Fruit fly (Drosophila melanogaster) whole organism, embryonic: ENCODE measurements around the gene thoc7.
A peak's percentile ranks its signal among the peaks of the same experiment; 100 is the strongest.

Source experiments
- BEAF-32 ChIP-seq: fragments of 200-800 bp; sonication (Bioruptor generic); optimal IDR thresholded peaks from 3 replicates; lab custom pipeline; 2017; ENCODE audit warnings: missing biosample characterization, missing genetic modification characterization, mild to moderate bottlenecking, moderate library complexity, missing genetic modification reagents
- Bdp1 ChIP-seq: fragments of 200-800 bp; sonication (Bioruptor generic); optimal IDR thresholded peaks from 3 replicates; lab custom pipeline; 2016; ENCODE audit warnings: missing biosample characterization, missing genetic modification characterization
- Blimp-1 ChIP-seq: fragments of 200-800 bp; sonication (Bioruptor generic); optimal IDR thresholded peaks from 3 replicates; lab custom pipeline; 2018; ENCODE audit warnings: missing biosample characterization, missing genetic modification characterization, mild to moderate bottlenecking, moderate library complexity, missing genetic modification reagents
- Bteb2 ChIP-seq: fragments of 200-800 bp; sonication (Bioruptor generic); optimal IDR thresholded peaks from 2 replicates; lab custom pipeline; 2016; ENCODE audit warnings: missing biosample characterization, missing genetic modification characterization
- CG10431 ChIP-seq: fragments of 200-800 bp; sonication (Bioruptor generic); optimal IDR thresholded peaks from 3 replicates; lab custom pipeline; 2018; ENCODE audit warnings: missing biosample characterization, mild to moderate bottlenecking, missing genetic modification characterization
- CG12659 ChIP-seq: fragments of 200-800 bp; sonication (Bioruptor generic); optimal IDR thresholded peaks from 3 replicates; lab custom pipeline; 2017; ENCODE audit warnings: mild to moderate bottlenecking, missing biosample characterization, missing genetic modification reagents, missing genetic modification characterization
- CG12769 ChIP-seq: fragments of 200-800 bp; sonication (Bioruptor generic); optimal IDR thresholded peaks from 2 replicates; lab custom pipeline; 2019; ENCODE audit warnings: missing biosample characterization, mild to moderate bottlenecking, missing genetic modification characterization, moderate library complexity
- CG13894 ChIP-seq: fragments of 200-800 bp; sonication (Bioruptor generic); optimal IDR thresholded peaks from 3 replicates; lab custom pipeline; 2018; ENCODE audit warnings: missing biosample characterization, mild to moderate bottlenecking, missing genetic modification characterization, moderate library complexity
- CG15479 ChIP-seq: fragments of 200-800 bp; sonication (Bioruptor generic); optimal IDR thresholded peaks from 3 replicates; lab custom pipeline; 2019; ENCODE audit warnings: missing biosample characterization, mild to moderate bottlenecking, missing genetic modification characterization, moderate library complexity
- CG1647 ChIP-seq: fragments of 200-800 bp; sonication (Bioruptor generic); optimal IDR thresholded peaks from 3 replicates; lab custom pipeline; 2016; ENCODE audit warnings: missing biosample characterization, missing genetic modification characterization
- CG30403 ChIP-seq: fragments of 200-800 bp; sonication (Bioruptor generic); optimal IDR thresholded peaks from 3 replicates; lab custom pipeline; 2016; ENCODE audit warnings: missing biosample characterization, missing genetic modification characterization
- CG3065 ChIP-seq: fragments of 200-800 bp; sonication (Bioruptor generic); optimal IDR thresholded peaks from 2 replicates; lab custom pipeline; 2016; ENCODE audit warnings: missing biosample characterization, missing genetic modification characterization
- CG34376 ChIP-seq: fragments of 200-800 bp; sonication (Bioruptor generic); optimal IDR thresholded peaks from 2 replicates; lab custom pipeline; 2018; ENCODE audit warnings: missing biosample characterization, mild to moderate bottlenecking, missing genetic modification characterization
- CG43689 ChIP-seq: fragments of 200-800 bp; sonication (Bioruptor generic); IDR thresholded peaks from 2 replicates; pipeline ENCODE4 v1.3.6; 2022; ENCODE audit warnings: missing biosample characterization, missing genetic modification characterization
- CG6654 ChIP-seq: fragments of 200-800 bp; sonication (Bioruptor generic); optimal IDR thresholded peaks from 2 replicates; lab custom pipeline; 2017; ENCODE audit warnings: missing biosample characterization, mild to moderate bottlenecking, missing genetic modification characterization
- CG7556 ChIP-seq: fragments of 200-800 bp; sonication (Bioruptor generic); optimal IDR thresholded peaks from 2 replicates; lab custom pipeline; 2017; ENCODE audit warnings: missing biosample characterization, mild to moderate bottlenecking, missing genetic modification characterization
- CG8281 ChIP-seq: fragments of 200-800 bp; sonication (Bioruptor generic); optimal IDR thresholded peaks from 2 replicates; lab custom pipeline; 2018; ENCODE audit warnings: missing biosample characterization, mild to moderate bottlenecking, missing genetic modification characterization, moderate library complexity
- CG8944 ChIP-seq: fragments of 200-800 bp; sonication (Bioruptor generic); optimal IDR thresholded peaks from 3 replicates; lab custom pipeline; 2016; ENCODE audit warnings: missing biosample characterization, missing genetic modification characterization
- CG9609 ChIP-seq: fragments of 200-800 bp; sonication (Bioruptor generic); optimal IDR thresholded peaks from 3 replicates; lab custom pipeline; 2016; ENCODE audit warnings: missing biosample characterization, missing genetic modification characterization
- CG9817 ChIP-seq: fragments of 200-800 bp; sonication (Bioruptor generic); optimal IDR thresholded peaks from 2 replicates; lab custom pipeline; 2018; ENCODE audit warnings: missing biosample characterization, mild to moderate bottlenecking, missing genetic modification characterization, moderate library complexity
- CG9876 ChIP-seq: fragments of 200-800 bp; sonication (Bioruptor generic); optimal IDR thresholded peaks from 2 replicates; lab custom pipeline; 2016; ENCODE audit warnings: missing biosample characterization, missing genetic modification characterization
- Dp ChIP-seq: fragments of 200-800 bp; sonication (Bioruptor generic); optimal IDR thresholded peaks from 2 replicates; lab custom pipeline; 2018; ENCODE audit warnings: missing biosample characterization, mild to moderate bottlenecking, missing genetic modification characterization, moderate library complexity
- Dref ChIP-seq: fragments of 200-800 bp; sonication (Bioruptor generic); IDR thresholded peaks from 2 replicates; pipeline ENCODE4 v1.3.6; 2022; ENCODE audit warnings: missing biosample characterization, missing genetic modification characterization
- ERR ChIP-seq: fragments of 200-800 bp; sonication (Bioruptor generic); optimal IDR thresholded peaks from 2 replicates; lab custom pipeline; 2016; ENCODE audit warnings: missing biosample characterization, missing genetic modification characterization
- Elba2 ChIP-seq: fragments of 200-800 bp; sonication (Bioruptor generic); optimal IDR thresholded peaks from 3 replicates; lab custom pipeline; 2016; ENCODE audit warnings: missing biosample characterization, missing genetic modification characterization
- Ets97D ChIP-seq: fragments of 200-800 bp; sonication (Bioruptor generic); optimal IDR thresholded peaks from 3 replicates; lab custom pipeline; 2016; ENCODE audit warnings: missing biosample characterization, missing genetic modification characterization
- Hey ChIP-seq: fragments of 200-800 bp; sonication (Bioruptor generic); optimal IDR thresholded peaks from 3 replicates; lab custom pipeline; 2018; ENCODE audit warnings: missing biosample characterization, mild to moderate bottlenecking, missing genetic modification characterization
- MTF-1 ChIP-seq: fragments of 200-800 bp; sonication (Bioruptor generic); optimal IDR thresholded peaks from 2 replicates; lab custom pipeline; 2018; ENCODE audit warnings: missing biosample characterization, mild to moderate bottlenecking, missing genetic modification characterization, borderline replicate concordance
- Mes4 ChIP-seq: fragments of 200-800 bp; sonication (Bioruptor generic); optimal IDR thresholded peaks from 2 replicates; lab custom pipeline; 2016; ENCODE audit warnings: missing biosample characterization, missing genetic modification characterization
- NFAT ChIP-seq: fragments of 200-800 bp; sonication (Bioruptor generic); IDR thresholded peaks from 2 replicates; pipeline ENCODE4 v1.3.6; 2022; ENCODE audit warnings: missing biosample characterization, missing genetic modification characterization
- PHDP ChIP-seq: fragments of 200-800 bp; sonication (Bioruptor generic); optimal IDR thresholded peaks from 3 replicates; lab custom pipeline; 2018; ENCODE audit warnings: missing biosample characterization, mild to moderate bottlenecking, missing genetic modification characterization, moderate library complexity
- Stat92E ChIP-seq, 3 experiments: fragments of >200 bp in 2 of 3; fragments of 200-800 bp in 1 of 3; sonication (Bioruptor generic) in 1 of 3; optimal IDR thresholded peaks; 2 replicates each; lab custom pipeline; 2017 to 2019; ENCODE audit warnings: missing biosample characterization in 3 of 3, missing genetic modification characterization in 3 of 3, mild to moderate bottlenecking in 1 of 3, moderate library complexity in 1 of 3
- ac ChIP-seq: fragments of 200-800 bp; sonication (Bioruptor generic); optimal IDR thresholded peaks from 3 replicates; lab custom pipeline; 2017; ENCODE audit warnings: missing biosample characterization, mild to moderate bottlenecking, missing genetic modification characterization
- ap ChIP-seq: fragments of 200-800 bp; sonication (Bioruptor generic); IDR thresholded peaks from 2 replicates; pipeline ENCODE4 v1.3.6; 2022; ENCODE audit warnings: missing biosample characterization, missing genetic modification characterization
- bbx ChIP-seq: fragments of 200-800 bp; sonication (Bioruptor generic); IDR thresholded peaks from 2 replicates; pipeline ENCODE4 v1.3.6; 2022; ENCODE audit warnings: missing biosample characterization, missing genetic modification characterization; ENCODE audit not compliant: partially characterized antibody
- crc ChIP-seq: fragments of 200-800 bp; sonication (Bioruptor generic); optimal IDR thresholded peaks from 2 replicates; lab custom pipeline; 2016; ENCODE audit warnings: missing biosample characterization, missing genetic modification characterization
- exex ChIP-seq: fragments of 200-800 bp; sonication (Bioruptor generic); optimal IDR thresholded peaks from 4 replicates; lab custom pipeline; 2018; ENCODE audit warnings: missing biosample characterization, mild to moderate bottlenecking, missing genetic modification characterization, moderate library complexity
- gsb ChIP-seq: fragments of 200-800 bp; sonication (Bioruptor generic); IDR thresholded peaks from 2 replicates; pipeline ENCODE4 v1.3.6; 2022; ENCODE audit warnings: missing biosample characterization, missing genetic modification characterization
- her ChIP-seq: fragments of 200-800 bp; sonication (Bioruptor generic); optimal IDR thresholded peaks from 2 replicates; lab custom pipeline; 2016; ENCODE audit warnings: missing biosample characterization, missing genetic modification characterization
- ken ChIP-seq: fragments of 200-800 bp; sonication (Bioruptor generic); IDR thresholded peaks from 3 replicates; pipeline ENCODE4 v1.3.6; 2022; ENCODE audit warnings: missing biosample characterization, missing genetic modification characterization
- mld ChIP-seq: fragments of 200-800 bp; sonication (Bioruptor generic); IDR thresholded peaks from 3 replicates; pipeline ENCODE4 v1.3.6; 2022; ENCODE audit warnings: missing biosample characterization, missing genetic modification characterization; ENCODE audit not compliant: partially characterized antibody
- nmo ChIP-seq: fragments of 200-800 bp; sonication (Bioruptor generic); optimal IDR thresholded peaks from 2 replicates; lab custom pipeline; 2018; ENCODE audit warnings: missing biosample characterization, mild to moderate bottlenecking, missing genetic modification characterization, moderate library complexity
- otp ChIP-seq: fragments of 200-800 bp; sonication (Bioruptor generic); IDR thresholded peaks from 3 replicates; pipeline ENCODE4, ENCODE4 v1.3.6; 2022; ENCODE audit warnings: missing biosample characterization, missing genetic modification characterization
- pho ChIP-seq: fragments of 200-800 bp; sonication (Bioruptor generic); optimal IDR thresholded peaks from 2 replicates; lab custom pipeline; 2016; ENCODE audit warnings: missing biosample characterization, missing genetic modification characterization
- pzg ChIP-seq: fragments of 200-800 bp; sonication (Bioruptor generic); optimal IDR thresholded peaks from 3 replicates; lab custom pipeline; 2018; ENCODE audit warnings: missing biosample characterization, mild to moderate bottlenecking, missing genetic modification characterization, moderate library complexity
- ro ChIP-seq: fragments of 200-800 bp; sonication (Bioruptor generic); IDR thresholded peaks from 2 replicates; pipeline ENCODE4 v1.3.6; 2022; ENCODE audit warnings: missing biosample characterization, missing genetic modification characterization
- shn ChIP-seq: fragments of 200-800 bp; sonication (Bioruptor generic); optimal IDR thresholded peaks from 3 replicates; lab custom pipeline; 2016; ENCODE audit warnings: missing biosample characterization, missing genetic modification characterization
- so ChIP-seq: fragments of 200-800 bp; sonication (Bioruptor generic); IDR thresholded peaks from 3 replicates; pipeline ENCODE4 v1.3.6; 2022; ENCODE audit warnings: missing biosample characterization, missing genetic modification characterization
- stwl ChIP-seq: fragments of 200-800 bp; sonication (Bioruptor generic); optimal IDR thresholded peaks from 3 replicates; lab custom pipeline; 2018; ENCODE audit warnings: missing biosample characterization, mild to moderate bottlenecking, missing genetic modification characterization, moderate library complexity
- tio ChIP-seq: fragments of 200-800 bp; sonication (Bioruptor generic); optimal IDR thresholded peaks from 2 replicates; lab custom pipeline; 2017; ENCODE audit warnings: missing biosample characterization, missing genetic modification characterization, inconsistent platforms
- vfl ChIP-seq: fragments of 200-800 bp; sonication (Bioruptor generic); optimal IDR thresholded peaks from 2 replicates; lab custom pipeline; 2016; ENCODE audit warnings: missing biosample characterization, missing genetic modification characterization
- z ChIP-seq: fragments of 200-800 bp; sonication (Bioruptor generic); IDR thresholded peaks from 3 replicates; pipeline ENCODE4 v1.3.6; 2022; ENCODE audit warnings: missing biosample characterization, missing genetic modification characterization

Gene thoc7

DNA sequence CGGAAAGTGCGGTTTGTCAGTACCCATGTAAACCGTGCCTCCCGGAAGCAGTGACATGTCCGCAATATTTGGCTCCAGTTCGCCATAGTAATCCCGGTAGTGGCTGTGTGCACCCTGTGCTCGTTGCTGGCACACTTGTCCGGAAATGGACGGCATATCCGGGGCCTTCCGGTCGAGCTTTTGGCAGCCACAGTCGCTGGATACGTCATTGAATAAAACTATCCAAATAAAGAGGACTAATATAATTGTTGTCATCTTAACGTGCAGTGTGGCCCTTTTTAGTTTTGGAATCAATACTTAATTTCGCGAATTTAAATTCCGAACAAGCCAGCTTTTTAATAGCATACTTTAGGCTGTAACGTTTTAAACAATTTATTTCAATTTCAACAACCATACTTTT lies 36.5 kb downstream of the thoc7 start, which contains the start of gene CG7049 (continued):
- TF ChIP-seq CG9609 (no peak), CG8281 (tag; lab: Kevin White, UChicago) (no peak), ro (GFP tag; lab: Robert Waterston, UW) (no peak), CG7556 (GFP tag; lab: Kevin White, UChicago) (no peak), NFAT (no peak), CG9876 (GFP tag; lab: Kevin White, UChicago) (no peak), Ets97D (peak; percentile 43), Bteb2 (GFP tag; lab: Kevin White, UChicago) (no peak), Stat92E (GFP tag; optimal IDR thresholded peaks at IDR 0.05; lab: Kevin White, UChicago) (peak in 1 of 3 experiments; percentile 18), stwl (tag; lab: Kevin White, UChicago) (peak; percentile 29), PHDP (peak; percentile 12), nmo (GFP tag; lab: Kevin White, UChicago) (no peak), BEAF-32 (peak; percentile 9), Mes4 (no peak), mld (no peak), her (GFP tag; lab: Kevin White, UChicago) (no peak), CG13894 (tag; lab: Kevin White, UChicago) (no peak), CG34376 (GFP tag; lab: Kevin White, UChicago) (no peak), CG12659 (GFP tag; lab: Kevin White, UChicago) (peak; percentile 35), exex (tag; lab: Kevin White, UChicago) (no peak), vfl (no peak), shn (no peak), Dref (GFP tag; lab: Robert Waterston, UW) (no peak), Elba2 (GFP tag; lab: Kevin White, UChicago) (no peak), ken (GFP tag; lab: Robert Waterston, UW) (no peak), CG12769 (tag; lab: Kevin White, UChicago) (no peak), CG15479 (GFP tag; lab: Kevin White, UChicago) (no peak), Blimp-1 (GFP tag; lab: Kevin White, UChicago) (no peak), CG30403 (GFP tag; lab: Kevin White, UChicago) (no peak), CG6654 (GFP tag; lab: Kevin White, UChicago) (no peak), CG8944 (no peak), tio (GFP tag; lab: Kevin White, UChicago) (no peak), CG43689 (no peak), CG9817 (no peak), z (GFP tag; lab: Robert Waterston, UW) (no peak), ap (GFP tag; lab: Robert Waterston, UW) (no peak), CG3065 (GFP tag; lab: Kevin White, UChicago) (no peak), bbx (GFP tag; lab: Robert Waterston, UW) (no peak), crc (GFP tag; lab: Kevin White, UChicago) (no peak), Hey (tag; lab: Kevin White, UChicago) (no peak), CG1647 (GFP tag; lab: Kevin White, UChicago) (no peak), ac (GFP tag; lab: Kevin White, UChicago) (no peak), MTF-1 (GFP tag; lab: Kevin White, UChicago) (no peak), Dp (GFP tag; lab: Kevin White, UChicago) (peak; percentile 31), CG10431 (no peak), pho (no peak), ERR (GFP tag; lab: Kevin White, UChicago) (no peak), so (GFP tag; lab: Robert Waterston, UW) (no peak), otp (GFP tag; lab: Robert Waterston, UW) (no peak), Bdp1 (GFP tag; lab: Kevin White, UChicago) (no peak), pzg (GFP tag; lab: Kevin White, UChicago) (peak; percentile 50), gsb (GFP tag; lab: Robert Waterston, UW) (no peak)
